Worm (Caenorhabditis elegans) whole organism, early embryonic: Measurements from ENCODE around the gene arl-5.

Source experiments
- F13C5.2 ChIP-seq: sonication (generic microtip); optimal IDR thresholded peaks from 2 replicates; lab custom pipeline; 2017; ENCODE audit warnings: mild to moderate bottlenecking, missing genetic modification characterization, inconsistent platforms, missing compliant biosample characterization
- aly-1 ChIP-seq: sonication (generic microtip); optimal IDR thresholded peaks from 2 replicates; lab custom pipeline; 2016; ENCODE audit warnings: missing genetic modification characterization, missing compliant biosample characterization
- ama-1 ChIP-seq: fragments of 150-350 bp; optimal IDR thresholded peaks from 2 replicates; lab custom pipeline; 2014
- ceh-13 ChIP-seq: fragments of 200-800 bp; sonication (Bioruptor generic); optimal IDR thresholded peaks from 2 replicates; lab custom pipeline; 2018; ENCODE audit warnings: mild to moderate bottlenecking, missing genetic modification characterization, missing compliant biosample characterization
- ets-7 ChIP-seq: sonication (generic microtip); optimal IDR thresholded peaks from 2 replicates; lab custom pipeline; 2016; ENCODE audit warnings: missing genotype, missing genetic modification characterization, missing compliant biosample characterization
- flt-1 ChIP-seq: fragments of 200-800 bp; sonication (Bioruptor generic); IDR thresholded peaks from 2 replicates; pipeline ENCODE4 v1.3.6; 2022; ENCODE audit warnings: missing genetic modification characterization, missing compliant biosample characterization
- hmbx-1 ChIP-seq: sonication (generic microtip); optimal IDR thresholded peaks from 2 replicates; lab custom pipeline; 2016; ENCODE audit warnings: mild to moderate bottlenecking, missing genetic modification characterization, missing compliant biosample characterization
- hnd-1 ChIP-seq: sonication (generic microtip); optimal IDR thresholded peaks from 2 replicates; lab custom pipeline; 2016; ENCODE audit warnings: missing genetic modification characterization, missing compliant biosample characterization
- pes-1 ChIP-seq: fragments of 200-800 bp; sonication (Bioruptor generic); IDR thresholded peaks from 2 replicates; pipeline ENCODE4 v1.3.6; 2022; ENCODE audit warnings: missing genetic modification reagents, missing genetic modification characterization, missing compliant biosample characterization
- scrt-1 ChIP-seq: fragments of 200-800 bp; sonication (Bioruptor generic); IDR thresholded peaks from 2 replicates; pipeline ENCODE4 v1.3.6; 2022; ENCODE audit warnings: missing genetic modification characterization, missing compliant biosample characterization
- sea-1 ChIP-seq: fragments of 200-800 bp; sonication (Bioruptor generic); conservative IDR thresholded peaks from 2 replicates; pipeline ENCODE4 v1.3.6; 2022; ENCODE audit warnings: missing genetic modification characterization, missing compliant biosample characterization
- tbx-11 ChIP-seq: fragments of 200-800 bp; sonication (Bioruptor generic); IDR thresholded peaks from 2 replicates; pipeline ENCODE4 v1.3.6; 2022; ENCODE audit warnings: missing genetic modification characterization, missing compliant biosample characterization
- tra-4 ChIP-seq: sonication (generic microtip); optimal IDR thresholded peaks from 2 replicates; lab custom pipeline; 2017; ENCODE audit warnings: missing genetic modification characterization, missing compliant biosample characterization

DNA sequence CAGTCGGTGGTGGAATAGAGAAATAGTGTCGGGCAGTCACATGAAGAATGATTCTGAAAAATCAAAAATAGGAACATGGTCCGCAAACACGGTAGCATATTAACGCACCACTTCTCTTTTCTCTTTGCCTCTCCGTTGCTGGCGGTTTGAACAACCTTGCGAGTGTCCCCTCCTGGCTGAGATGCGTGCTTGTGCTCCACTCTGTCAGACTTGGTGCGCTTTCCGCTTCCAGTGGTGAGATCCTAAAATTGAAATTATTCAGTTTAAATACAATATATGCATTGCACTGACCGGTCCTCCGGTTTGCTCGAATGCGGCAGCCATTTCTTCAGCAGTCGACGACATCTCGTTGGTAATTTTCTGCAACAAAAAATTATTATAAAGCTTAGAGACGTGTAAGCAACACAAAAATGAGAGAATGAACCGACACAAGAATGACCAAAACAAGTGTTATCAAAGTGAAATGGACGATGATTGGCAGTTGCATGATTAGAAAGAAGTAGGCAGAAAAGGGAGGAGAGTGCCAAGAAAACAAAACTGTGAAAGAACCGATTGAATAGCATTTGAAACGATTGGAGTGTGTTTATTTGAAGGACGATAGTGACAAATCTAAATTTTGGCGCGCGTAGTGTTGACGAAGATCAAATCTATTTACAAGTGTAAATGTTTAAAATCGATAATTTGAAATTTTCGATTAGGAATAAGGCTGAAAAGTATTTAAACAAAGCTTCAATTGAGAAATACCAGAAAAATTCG lies 2.2 kb downstream of the arl-5 start, which contains the start of gene ZK632.9:
- no peak for TF ChIP-seq ama-1 (lab: Kevin White, UChicago)
- TF ChIP-seq flt-1: no peak
- no peak for TF ChIP-seq sea-1 (GFP tag; lab: Robert Waterston, UW)
- TF ChIP-seq ets-7 (tag; lab: Kevin White, UChicago): no peak
- TF ChIP-seq hnd-1 (tag; lab: Kevin White, UChicago): no peak
- TF ChIP-seq scrt-1 (GFP tag; lab: Robert Waterston, UW): no peak
- no peak for TF ChIP-seq tra-4 (tag; lab: Kevin White, UChicago)
- no peak for TF ChIP-seq tbx-11 (GFP tag; lab: Robert Waterston, UW)
- TF ChIP-seq ceh-13 (GFP tag; lab: Kevin White, UChicago): no peak
- no peak for TF ChIP-seq hmbx-1 (tag; lab: Kevin White, UChicago)
- no peak for TF ChIP-seq F13C5.2 (tag; lab: Kevin White, UChicago)
- TF ChIP-seq aly-1 (tag; lab: Kevin White, UChicago): no peak
- no peak for TF ChIP-seq pes-1 (GFP tag; lab: Robert Waterston, UW)
